Fruit fly (Drosophila melanogaster) whole organism, pupa: ENCODE results near the gene SmD1.

Experiments
- CG10348 ChIP-seq: fragments of 200-800 bp; sonication (Bioruptor generic); IDR thresholded peaks from 2 replicates; pipeline ENCODE4 v1.3.6; 2022; ENCODE audit warnings: missing biosample characterization, missing genetic modification characterization
- CG14655 ChIP-seq: fragments of 200-800 bp; sonication (Bioruptor generic); optimal IDR thresholded peaks from 3 replicates; lab custom pipeline; 2017; ENCODE audit warnings: mild to moderate bottlenecking, missing biosample characterization, missing genetic modification reagents, missing genetic modification characterization
- CG8159 ChIP-seq: fragments of 200-800 bp; sonication (Bioruptor generic); optimal IDR thresholded peaks from 3 replicates; lab custom pipeline; 2018; ENCODE audit warnings: missing biosample characterization, mild to moderate bottlenecking, missing genetic modification characterization, moderate library complexity
- Snoo ChIP-seq: fragments of 200-800 bp; sonication (Bioruptor generic); optimal IDR thresholded peaks from 3 replicates; lab custom pipeline; 2017; ENCODE audit warnings: missing biosample characterization, mild to moderate bottlenecking, missing genetic modification characterization, inconsistent platforms
- rn ChIP-seq: fragments of 200-800 bp; sonication (Bioruptor generic); IDR thresholded peaks from 2 replicates; pipeline ENCODE4 v1.3.6; 2022; ENCODE audit warnings: missing biosample characterization, missing genetic modification characterization

dm6 chr3L:12735707-12736106, 1.3 kb upstream of the SmD1 start:
- no peak for TF ChIP-seq CG14655 (GFP tag; lab: Kevin White, UChicago)
- no peak for TF ChIP-seq rn (GFP tag; lab: Robert Waterston, UW)
- no peak for TF ChIP-seq CG8159 (tag; lab: Kevin White, UChicago)
- TF ChIP-seq Snoo (tag; lab: Kevin White, UChicago), result no peak
- TF ChIP-seq CG10348, result no peak
